Worm (Caenorhabditis elegans): ENCODE measurements around the gene galt-1.

ce11 chrV:5895021-5895420 lies 35.7 kb upstream of the galt-1 start, which contains the start of gene grd-9:
- no peak for TF ChIP-seq flt-1 (GFP tag; IDR thresholded peaks at IDR 0.05)
- no peak for TF ChIP-seq ceh-36 (tag; optimal IDR thresholded peaks at IDR 0.05)
- no peak for TF ChIP-seq ama-1 (optimal IDR thresholded peaks at IDR 0.05)
- no peak for TF ChIP-seq ets-7 (tag; optimal IDR thresholded peaks at IDR 0.05)
- TF ChIP-seq ceh-13 (GFP tag; optimal IDR thresholded peaks at IDR 0.05) = no peak
- TF ChIP-seq scrt-1 (GFP tag; IDR thresholded peaks at IDR 0.05) = no peak
- no peak for TF ChIP-seq hnd-1 (tag; optimal IDR thresholded peaks at IDR 0.05)
- TF ChIP-seq F13C5.2 (tag; optimal IDR thresholded peaks at IDR 0.05) = no peak
- TF ChIP-seq pes-1 (GFP tag; IDR thresholded peaks at IDR 0.05) = no peak
